Fruit fly (Drosophila melanogaster) whole organism, embryonic: ENCODE data around the gene Trm1.
A peak's percentile ranks its signal among the peaks of the same experiment; 100 is the strongest.

Source experiments
- B-H1 ChIP-seq: fragments of 200-800 bp; sonication (Bioruptor generic); IDR thresholded peaks from 3 replicates; pipeline ENCODE4 v1.3.6; 2022; ENCODE audit warnings: missing biosample characterization, missing genetic modification characterization
- CG10565 ChIP-seq: fragments of 200-800 bp; sonication (Bioruptor generic); optimal IDR thresholded peaks from 3 replicates; lab custom pipeline; 2016; ENCODE audit warnings: missing biosample characterization, mild to moderate bottlenecking, missing genetic modification characterization
- CG13624 ChIP-seq: fragments of 200-800 bp; sonication (Bioruptor generic); optimal IDR thresholded peaks from 2 replicates; lab custom pipeline; 2016; ENCODE audit warnings: missing biosample characterization, missing genetic modification characterization
- CG17802 ChIP-seq: fragments of 200-800 bp; sonication (Bioruptor generic); optimal IDR thresholded peaks from 2 replicates; lab custom pipeline; 2018; ENCODE audit warnings: missing biosample characterization, mild to moderate bottlenecking, missing genetic modification characterization, moderate library complexity
- CG18011 ChIP-seq: fragments of 200-800 bp; sonication (Bioruptor generic); optimal IDR thresholded peaks from 2 replicates; lab custom pipeline; 2017; ENCODE audit warnings: missing biosample characterization, missing genetic modification characterization, mild to moderate bottlenecking, moderate library complexity, missing genotype
- CG2199 ChIP-seq: fragments of 200-800 bp; sonication (Bioruptor generic); IDR thresholded peaks from 3 replicates; pipeline ENCODE4 v1.3.6; 2022; ENCODE audit warnings: missing biosample characterization, missing genetic modification characterization
- CG30431 ChIP-seq: fragments of 200-800 bp; sonication (Bioruptor generic); optimal IDR thresholded peaks from 2 replicates; lab custom pipeline; 2017; ENCODE audit warnings: missing biosample characterization, missing genetic modification characterization
- CG3726 ChIP-seq: fragments of 200-800 bp; sonication (Bioruptor generic); IDR thresholded peaks from 3 replicates; pipeline ENCODE4, ENCODE4 v1.3.6; 2022; ENCODE audit warnings: missing biosample characterization, missing genetic modification characterization
- CG3838 ChIP-seq: fragments of 200-800 bp; sonication (Bioruptor generic); optimal IDR thresholded peaks from 3 replicates; lab custom pipeline; 2016; ENCODE audit warnings: missing biosample characterization, missing genetic modification characterization
- CG42726 ChIP-seq: fragments of 200-800 bp; sonication (Bioruptor generic); IDR thresholded peaks from 2 replicates; pipeline ENCODE4 v1.3.6; 2022; ENCODE audit warnings: missing biosample characterization, missing genetic modification characterization; ENCODE audit not compliant: partially characterized antibody
- CG4820 ChIP-seq: fragments of 200-800 bp; sonication (Bioruptor generic); optimal IDR thresholded peaks from 3 replicates; lab custom pipeline; 2016; ENCODE audit warnings: missing biosample characterization, missing genetic modification characterization
- CG8478 ChIP-seq: fragments of >200 bp; optimal IDR thresholded peaks from 2 replicates; lab custom pipeline; 2018
- CrebB ChIP-seq: fragments of 200-800 bp; sonication (Bioruptor generic); optimal IDR thresholded peaks from 3 replicates; lab custom pipeline; 2018; ENCODE audit warnings: missing biosample characterization, mild to moderate bottlenecking, missing genetic modification characterization
- Deaf1 ChIP-seq: fragments of 200-800 bp; optimal IDR thresholded peaks from 3 replicates; lab custom pipeline; 2019; ENCODE audit warnings: missing biosample characterization, mild to moderate bottlenecking, missing genetic modification characterization, moderate library complexity
- Dip2 ChIP-seq: fragments of 200-800 bp; sonication (Bioruptor generic); IDR thresholded peaks from 2 replicates; pipeline ENCODE4 v1.3.6; 2022; ENCODE audit warnings: missing biosample characterization, missing genetic modification characterization
- Dip3 ChIP-seq: fragments of 200-800 bp; sonication (Bioruptor generic); optimal IDR thresholded peaks from 3 replicates; lab custom pipeline; 2016; ENCODE audit warnings: missing biosample characterization, missing genetic modification characterization
- Dref ChIP-seq: fragments of 200-800 bp; sonication (Bioruptor generic); IDR thresholded peaks from 2 replicates; pipeline ENCODE4 v1.3.6; 2022; ENCODE audit warnings: missing biosample characterization, missing genetic modification characterization
- Drgx ChIP-seq: fragments of 200-800 bp; sonication (Bioruptor generic); IDR thresholded peaks from 2 replicates; pipeline ENCODE4 v1.3.6; 2022; ENCODE audit warnings: missing biosample characterization, missing genetic modification characterization
- Fer2 ChIP-seq: fragments of 200-800 bp; sonication (Bioruptor generic); optimal IDR thresholded peaks from 2 replicates; lab custom pipeline; 2018; ENCODE audit warnings: missing biosample characterization, mild to moderate bottlenecking, missing genetic modification characterization, moderate library complexity
- HHEX ChIP-seq: fragments of 200-800 bp; sonication (Bioruptor generic); optimal IDR thresholded peaks from 3 replicates; lab custom pipeline; 2017; ENCODE audit warnings: missing biosample characterization, mild to moderate bottlenecking, missing genetic modification characterization, missing genetic modification reagents
- HLH4C ChIP-seq: fragments of 200-800 bp; sonication (Bioruptor generic); IDR thresholded peaks from 3 replicates; pipeline ENCODE4 v1.3.6; 2022; ENCODE audit warnings: missing biosample characterization, missing genetic modification characterization; ENCODE audit not compliant: partially characterized antibody
- Lhr ChIP-seq: fragments of 200-800 bp; sonication (Bioruptor generic); optimal IDR thresholded peaks from 3 replicates; lab custom pipeline; 2017; ENCODE audit warnings: mild to moderate bottlenecking, missing biosample characterization, missing genetic modification reagents, missing genetic modification characterization
- Optix ChIP-seq: fragments of 200-800 bp; sonication (Bioruptor generic); IDR thresholded peaks from 3 replicates; pipeline ENCODE4 v1.3.6; 2022; ENCODE audit warnings: missing biosample characterization, missing genetic modification characterization
- Poxn ChIP-seq: fragments of 200-800 bp; sonication (Bioruptor generic); IDR thresholded peaks from 2 replicates; pipeline ENCODE4 v1.3.6; 2022; ENCODE audit warnings: missing biosample characterization, missing genetic modification characterization
- Side ChIP-seq: fragments of 200-800 bp; sonication (Bioruptor generic); optimal IDR thresholded peaks from 2 replicates; lab custom pipeline; 2016; ENCODE audit warnings: missing biosample characterization, missing genetic modification characterization
- Sox100B ChIP-seq: fragments of 200-800 bp; sonication (Bioruptor generic); optimal IDR thresholded peaks from 3 replicates; lab custom pipeline; 2018; ENCODE audit warnings: missing biosample characterization, mild to moderate bottlenecking, missing genetic modification characterization
- Ssrp ChIP-seq: fragments of 200-800 bp; sonication (Bioruptor generic); optimal IDR thresholded peaks from 2 replicates; lab custom pipeline; 2018; ENCODE audit warnings: missing biosample characterization, mild to moderate bottlenecking, missing genetic modification characterization, moderate library complexity
- ase ChIP-seq: fragments of 200-800 bp; sonication (Bioruptor generic); IDR thresholded peaks from 3 replicates; pipeline ENCODE4 v1.3.6; 2022; ENCODE audit warnings: missing biosample characterization, missing genetic modification characterization
- ato ChIP-seq: fragments of 200-800 bp; sonication (Bioruptor generic); IDR thresholded peaks from 2 replicates; pipeline ENCODE4 v1.3.6; 2022; ENCODE audit warnings: missing biosample characterization, missing genetic modification characterization; ENCODE audit not compliant: partially characterized antibody
- btn ChIP-seq: fragments of 200-800 bp; sonication (Bioruptor generic); optimal IDR thresholded peaks from 2 replicates; lab custom pipeline; 2016; ENCODE audit warnings: missing biosample characterization, missing genetic modification characterization
- cwo ChIP-seq: fragments of 200-800 bp; sonication (Bioruptor generic); optimal IDR thresholded peaks from 3 replicates; lab custom pipeline; 2017; ENCODE audit warnings: missing biosample characterization, missing genetic modification characterization, mild to moderate bottlenecking, moderate library complexity, missing genetic modification reagents
- dati ChIP-seq: fragments of 200-800 bp; sonication (Bioruptor generic); IDR thresholded peaks from 2 replicates; pipeline ENCODE4 v1.3.6; 2022; ENCODE audit warnings: missing biosample characterization, missing genetic modification characterization
- en ChIP-seq: fragments of 200-800 bp; sonication (Bioruptor generic); optimal IDR thresholded peaks from 2 replicates; lab custom pipeline; 2016; ENCODE audit warnings: missing biosample characterization, missing genetic modification characterization
- fd3F ChIP-seq: fragments of 200-800 bp; sonication (Bioruptor generic); optimal IDR thresholded peaks from 2 replicates; lab custom pipeline; 2018; ENCODE audit warnings: missing biosample characterization, mild to moderate bottlenecking, missing genetic modification characterization, moderate library complexity
- fd64A ChIP-seq: fragments of 200-800 bp; sonication (Bioruptor generic); optimal IDR thresholded peaks from 3 replicates; lab custom pipeline; 2018; ENCODE audit warnings: missing biosample characterization, mild to moderate bottlenecking, missing genetic modification characterization
- ftz-f1 ChIP-seq: fragments of 200-800 bp; sonication (Bioruptor generic); optimal IDR thresholded peaks from 2 replicates; lab custom pipeline; 2016; ENCODE audit warnings: missing biosample characterization, missing genetic modification characterization
- grau ChIP-seq: fragments of 200-800 bp; optimal IDR thresholded peaks from 3 replicates; lab custom pipeline; 2019; ENCODE audit warnings: missing biosample characterization, mild to moderate bottlenecking, missing genetic modification characterization, moderate library complexity
- grn ChIP-seq: fragments of 200-800 bp; sonication (Bioruptor generic); optimal IDR thresholded peaks from 3 replicates; lab custom pipeline; 2017; ENCODE audit warnings: missing biosample characterization, missing genetic modification characterization
- gro ChIP-seq: fragments of 200-800 bp; sonication (Bioruptor generic); optimal IDR thresholded peaks from 2 replicates; lab custom pipeline; 2016; ENCODE audit warnings: missing biosample characterization, missing genetic modification characterization
- gsb-n ChIP-seq: fragments of 200-800 bp; sonication (Bioruptor generic); optimal IDR thresholded peaks from 3 replicates; lab custom pipeline; 2018; ENCODE audit warnings: missing biosample characterization, mild to moderate bottlenecking, missing genetic modification characterization
- lbe ChIP-seq: fragments of 200-800 bp; sonication (Bioruptor generic); optimal IDR thresholded peaks from 2 replicates; lab custom pipeline; 2016; ENCODE audit warnings: missing biosample characterization, mild to moderate bottlenecking, missing genetic modification characterization
- lola ChIP-seq, 3 experiments: fragments of >200 bp in 2 of 3; fragments of 200-800 bp in 1 of 3; sonication (Bioruptor generic) in 1 of 3; optimal IDR thresholded peaks; 2 replicates each; lab custom pipeline; 2017 to 2019; ENCODE audit warnings: missing biosample characterization in 3 of 3, missing genetic modification characterization in 3 of 3, mild to moderate bottlenecking in 1 of 3, moderate library complexity in 1 of 3
- mld ChIP-seq: fragments of 200-800 bp; sonication (Bioruptor generic); IDR thresholded peaks from 3 replicates; pipeline ENCODE4 v1.3.6; 2022; ENCODE audit warnings: missing biosample characterization, missing genetic modification characterization; ENCODE audit not compliant: partially characterized antibody
- nerfin-1 ChIP-seq: fragments of 200-800 bp; sonication (Bioruptor generic); optimal IDR thresholded peaks from 3 replicates; lab custom pipeline; 2019; ENCODE audit warnings: missing biosample characterization, mild to moderate bottlenecking, missing genetic modification characterization, moderate library complexity
- peb ChIP-seq: fragments of 200-800 bp; sonication (Bioruptor generic); IDR thresholded peaks from 2 replicates; pipeline ENCODE4 v1.3.6; 2022; ENCODE audit warnings: missing biosample characterization, missing genetic modification characterization
- pfk ChIP-seq: fragments of 200-800 bp; sonication (Bioruptor generic); optimal IDR thresholded peaks from 2 replicates; lab custom pipeline; 2018; ENCODE audit warnings: missing biosample characterization, mild to moderate bottlenecking, missing genetic modification characterization, moderate library complexity
- seq ChIP-seq: fragments of 200-800 bp; sonication (Bioruptor generic); IDR thresholded peaks from 2 replicates; pipeline ENCODE4 v1.3.6; 2022; ENCODE audit warnings: missing biosample characterization, missing genetic modification characterization
- slou ChIP-seq: fragments of 200-800 bp; sonication (Bioruptor generic); optimal IDR thresholded peaks from 3 replicates; lab custom pipeline; 2016; ENCODE audit warnings: missing biosample characterization, missing genetic modification characterization
- tin ChIP-seq: fragments of 200-800 bp; sonication (Bioruptor generic); optimal IDR thresholded peaks from 3 replicates; lab custom pipeline; 2016; ENCODE audit warnings: missing biosample characterization, missing genetic modification characterization
- unc-4 ChIP-seq: fragments of 200-800 bp; sonication (Bioruptor generic); IDR thresholded peaks from 2 replicates; pipeline ENCODE4 v1.3.6; 2022; ENCODE audit warnings: missing biosample characterization, missing genetic modification characterization; ENCODE audit not compliant: partially characterized antibody

Trm1 gene

dm6 chr2L:12427487-12428101, at the start of gene Trm1, which contains the start of gene CG5446 (continued):
- TF ChIP-seq grn (GFP tag; lab: Kevin White, UChicago) (no peak), btn (no peak), B-H1 (GFP tag; lab: Robert Waterston, UW) (no peak), Dip3 (GFP tag; lab: Kevin White, UChicago) (no peak), grau (tag; lab: Kevin White, UChicago) (peak; percentile 82), slou (GFP tag; lab: Kevin White, UChicago) (no peak), CG8478 (no peak), gsb-n (tag; lab: Kevin White, UChicago) (peak; percentile 81), fd3F (peak; percentile 45), HHEX (GFP tag; lab: Kevin White, UChicago) (peak; percentile 46), CG3726 (GFP tag; lab: Robert Waterston, UW) (no peak), Lhr (no peak), CrebB (no peak), en (GFP tag; lab: Kevin White, UChicago) (no peak), CG42726 (GFP tag; lab: Robert Waterston, UW) (no peak), Poxn (GFP tag; lab: Robert Waterston, UW) (no peak), gro (no peak), peb (GFP tag; lab: Robert Waterston, UW) (no peak), Dip2 (GFP tag; lab: Robert Waterston, UW) (no peak), CG13624 (GFP tag; lab: Kevin White, UChicago) (peak; percentile 30), ase (0 out of 3 replicates have a peak, but pooled peaks have one; percentile 43), CG30431 (GFP tag; lab: Kevin White, UChicago) (no peak), CG4820 (GFP tag; lab: Kevin White, UChicago) (peak; percentile 48), Side (GFP tag; lab: Kevin White, UChicago) (no peak), CG3838 (no peak), CG10565 (no peak), CG17802 (tag; lab: Kevin White, UChicago) (no peak), Fer2 (tag; lab: Kevin White, UChicago) (peak; percentile 31), lbe (peak; percentile 34), ftz-f1 (no peak), tin (GFP tag; lab: Kevin White, UChicago) (peak; percentile 43), Optix (no peak), pfk (GFP tag; lab: Kevin White, UChicago) (no peak), ato (GFP tag; lab: Robert Waterston, UW) (no peak), lola (GFP tag; optimal IDR thresholded peaks at IDR 0.05; lab: Kevin White, UChicago) (peak in 1 of 3 experiments; percentile 83), Sox100B (GFP tag; lab: Kevin White, UChicago) (peak; percentile 86), Ssrp (tag; lab: Kevin White, UChicago) (peak; percentile 69), nerfin-1 (tag; lab: Kevin White, UChicago) (peak; percentile 53), HLH4C (GFP tag; lab: Robert Waterston, UW) (no peak), Drgx (GFP tag; lab: Robert Waterston, UW) (peak; percentile 33; the same call in 1 of the 2 replicates), dati (GFP tag; lab: Robert Waterston, UW) (no peak), Dref (GFP tag; lab: Robert Waterston, UW) (peak; percentile 61), Deaf1 (tag; lab: Kevin White, UChicago) (peak; percentile 68), unc-4 (peak; percentile 13; the same call in 1 of the 2 replicates), CG18011 (GFP tag; lab: Kevin White, UChicago) (no peak), fd64A (GFP tag; lab: Kevin White, UChicago) (no peak), CG2199 (no peak), seq (GFP tag; lab: Robert Waterston, UW) (no peak), cwo (peak; percentile 55), mld (GFP tag; lab: Robert Waterston, UW) (no peak)
